Worm (Caenorhabditis elegans): Measurements from ENCODE around the gene fubl-2.

ce11 chrIII:7056241-7056640 lies 31.3 kb downstream of the fubl-2 start, which contains the start of gene R01H2.2:
- TF ChIP-seq lin-39 (tag; optimal IDR thresholded peaks at IDR 0.05) (no peak), ceh-16 (tag; optimal IDR thresholded peaks at IDR 0.05) (no peak), blmp-1 (tag; optimal IDR thresholded peaks at IDR 0.05; ENCODE audit: insufficient read depth) (no peak), ZK546.5 (tag; optimal IDR thresholded peaks at IDR 0.05) (no peak)
